Worm (Caenorhabditis elegans) whole organism, mixed stage, embryonic: Measurements from ENCODE around the gene srt-24.

Experiments
- lin-13 ChIP-seq: fragments of 150-350 bp; optimal IDR thresholded peaks from 2 replicates; lab custom pipeline; 2014; ENCODE audit warnings: missing biosample characterization, missing genetic modification characterization
- lsy-2 ChIP-seq: fragments of 150-350 bp; optimal IDR thresholded peaks from 2 replicates; lab custom pipeline; 2014; ENCODE audit warnings: missing biosample characterization, missing genetic modification characterization
- snpc-4 ChIP-seq: fragments of 150-350 bp; optimal IDR thresholded peaks from 2 replicates; lab custom pipeline; 2014; ENCODE audit warnings: missing biosample characterization, missing genetic modification characterization
- unc-62 ChIP-seq: fragments of 150-350 bp; optimal IDR thresholded peaks from 2 replicates; lab custom pipeline; 2014; ENCODE audit warnings: missing biosample characterization, missing genetic modification reagents, missing genetic modification characterization

ce11 chrIV:684748-685147 lies 46.1 kb downstream of the srt-24 start:
- TF ChIP-seq lsy-2: no peak
- TF ChIP-seq unc-62 (GFP tag; lab: Kevin White, UChicago): no peak
- TF ChIP-seq snpc-4: no peak
- TF ChIP-seq lin-13 (tag; lab: Kevin White, UChicago): no peak
